Fruit fly (Drosophila melanogaster): ENCODE data around the gene CheB93b.

DNA sequence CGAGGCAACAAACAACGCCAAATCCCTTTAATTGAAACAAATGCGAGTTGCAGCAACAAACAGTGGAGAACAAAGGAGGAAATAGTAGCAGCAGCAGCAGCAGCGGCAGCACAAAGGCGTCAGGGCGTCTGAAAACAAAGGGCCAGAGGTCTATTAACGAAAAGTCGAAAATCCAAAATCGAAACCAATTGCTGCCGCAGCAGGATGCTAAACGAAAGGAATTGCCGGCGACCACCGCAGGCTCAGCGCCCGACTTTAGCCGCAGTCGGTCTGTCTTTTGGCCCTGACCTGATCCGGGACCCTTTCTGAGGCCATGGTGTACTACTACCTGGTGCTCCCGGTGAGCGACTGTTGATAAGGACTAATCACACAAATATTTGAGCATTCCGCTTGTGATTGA, 38.7 kb downstream of the CheB93b start:
- TF ChIP-seq CG8119 (GFP tag; IDR thresholded peaks at IDR 0.05) (no peak), vri (GFP tag; optimal IDR thresholded peaks at IDR 0.05) (no peak), CG15336 (GFP tag; IDR thresholded peaks at IDR 0.05) (no peak), CG11762 (GFP tag; optimal IDR thresholded peaks at IDR 0.05; ENCODE audit: insufficient read depth) (no peak), OdsH (GFP tag; optimal IDR thresholded peaks at IDR 0.05) (no peak), cyc (GFP tag; optimal IDR thresholded peaks at IDR 0.05) (no peak), CG16779 (tag; optimal IDR thresholded peaks at IDR 0.05) (no peak), pdm3 (GFP tag; optimal IDR thresholded peaks at IDR 0.05) (no peak), dsx (GFP tag; optimal IDR thresholded peaks at IDR 0.05; ENCODE audit: poor library complexity, severe bottlenecking) (no peak)

Measured in whole organism, prepupa.